Fruit fly (Drosophila melanogaster): ENCODE data around the gene CG13004.

The CG13004 gene

DNA sequence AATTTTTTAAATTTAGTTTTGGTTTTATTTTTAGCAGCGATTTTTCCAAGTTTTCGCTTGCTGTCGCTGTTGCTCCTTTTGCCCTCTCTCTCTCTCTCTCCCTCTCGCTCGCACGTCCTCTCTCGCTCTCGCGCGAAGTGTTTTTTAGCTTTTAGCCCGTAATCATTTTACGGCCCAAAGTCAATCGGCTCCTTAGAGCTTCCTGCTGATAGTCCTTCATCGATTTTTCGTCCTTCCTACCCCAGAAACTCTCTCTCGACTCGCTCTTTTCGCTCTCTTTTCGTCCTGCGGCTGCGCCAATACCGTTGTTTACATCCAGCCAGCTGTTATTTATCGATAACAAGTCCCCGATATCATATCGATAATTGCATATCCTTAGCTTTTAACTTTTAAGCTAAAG, 9.0 kb upstream of the CG13004 start, which contains the start of gene RSG7:
Gene RSG7 (minus strand): TSS at position 139 of the 400 bp plus-strand sequence.
- TF ChIP-seq Trl (optimal IDR thresholded peaks at IDR 0.05) (peak; percentile 32 to 57), Trl (GFP tag; optimal IDR thresholded peaks at IDR 0.05) (no peak), MBD-R2 (GFP tag; IDR thresholded peaks at IDR 0.05) (peak; percentile 27; the same call in 1 of the 2 replicates), cad (GFP tag; optimal IDR thresholded peaks at IDR 0.05) (no peak), ewg (GFP tag; optimal IDR thresholded peaks at IDR 0.05) (peak; percentile 89), phol (tag; optimal IDR thresholded peaks at IDR 0.05) (no peak), BEAF-32 (GFP tag; optimal IDR thresholded peaks at IDR 0.05) (peak; percentile 1), crp (GFP tag; optimal IDR thresholded peaks at IDR 0.05) (peak in 1 of 2 experiments; percentile 35), CG43689 (GFP tag; IDR thresholded peaks at IDR 0.05) (no peak), Deaf1 (tag; optimal IDR thresholded peaks at IDR 0.05) (peak; percentile 5), pzg (GFP tag; optimal IDR thresholded peaks at IDR 0.05) (peak; percentile 3), CG13287 (GFP tag; IDR thresholded peaks at IDR 0.05; ENCODE audit: partially characterized antibody) (peak; percentile 9; the same call in 1 of the 2 replicates), CG1832 (GFP tag; optimal IDR thresholded peaks at IDR 0.05) (peak; percentile 34), Dref (GFP tag; IDR thresholded peaks at IDR 0.05) (peak; percentile 42), onecut (GFP tag; IDR thresholded peaks at IDR 0.05) (peak; percentile 98), HmgD (GFP tag; optimal IDR thresholded peaks at IDR 0.05) (no peak)

DNA sequence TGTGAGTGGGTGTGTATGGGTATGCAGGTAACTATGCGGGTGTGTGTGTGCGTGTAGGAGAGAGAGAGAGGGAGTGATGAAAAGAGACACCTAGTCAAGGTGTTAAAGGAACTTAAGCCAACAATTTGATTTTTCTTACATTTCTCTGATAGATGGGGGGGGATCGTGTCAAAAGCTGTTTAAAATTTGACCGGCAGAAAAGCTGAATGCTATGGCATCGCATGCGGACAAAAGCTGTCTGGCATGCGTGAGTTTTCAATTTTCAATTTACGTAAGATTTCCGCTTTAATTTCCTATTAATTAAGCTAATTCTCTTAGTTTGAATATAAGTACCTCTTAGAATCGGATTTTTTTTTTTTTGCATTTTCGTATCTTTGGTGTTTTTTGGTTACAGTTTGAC, 4.6 kb upstream of the CG13004 start:
- TF ChIP-seq pita (GFP tag; optimal IDR thresholded peaks at IDR 0.05) (no peak), Camta (GFP tag; optimal IDR thresholded peaks at IDR 0.05) (no peak), CG2678 (tag; optimal IDR thresholded peaks at IDR 0.05) (no peak), CG11504 (tag; optimal IDR thresholded peaks at IDR 0.05) (peak; percentile 19), fd3F (GFP tag; optimal IDR thresholded peaks at IDR 0.05) (no peak), caup (GFP tag; optimal IDR thresholded peaks at IDR 0.05; ENCODE audit: severe bottlenecking) (no peak), Vsx1 (GFP tag; optimal IDR thresholded peaks at IDR 0.05) (no peak), sd (tag; optimal IDR thresholded peaks at IDR 0.05) (no peak), CG3163 (GFP tag; optimal IDR thresholded peaks at IDR 0.05) (peak; percentile 14), CG10267 (tag; optimal IDR thresholded peaks at IDR 0.05) (no peak), Adf1 (GFP tag; IDR thresholded peaks at IDR 0.05) (no peak), z (GFP tag; IDR thresholded peaks at IDR 0.05) (no peak), trem (tag; optimal IDR thresholded peaks at IDR 0.05) (no peak), Atf6 (GFP tag; IDR thresholded peaks at IDR 0.05) (no peak), slbo (GFP tag; IDR thresholded peaks at IDR 0.05) (peak; percentile 57), fd96Cb (tag; optimal IDR thresholded peaks at IDR 0.05) (no peak), jing (GFP tag; optimal IDR thresholded peaks at IDR 0.05) (no peak), CG6854 (GFP tag; optimal IDR thresholded peaks at IDR 0.05) (no peak), croc (GFP tag; conservative IDR thresholded peaks at IDR 0.05) (no peak), C15 (GFP tag; IDR thresholded peaks at IDR 0.05) (no peak), CG4282 (GFP tag; optimal IDR thresholded peaks at IDR 0.05) (no peak), crol (GFP tag; IDR thresholded peaks at IDR 0.05) (peak; percentile 41; the same call in 1 of the 2 replicates), tio (GFP tag; optimal IDR thresholded peaks at IDR 0.05) (no peak), Poxn (GFP tag; IDR thresholded peaks at IDR 0.05) (no peak), cwo (GFP tag; optimal IDR thresholded peaks at IDR 0.05) (no peak), fd64A (GFP tag; optimal IDR thresholded peaks at IDR 0.05) (no peak), CG11398 (GFP tag; optimal IDR thresholded peaks at IDR 0.05) (no peak), CTCF (GFP tag; optimal IDR thresholded peaks at IDR 0.05) (peak; percentile 56), CG4707 (GFP tag; optimal IDR thresholded peaks at IDR 0.05) (no peak), pho (GFP tag; optimal IDR thresholded peaks at IDR 0.05) (no peak), bowl (GFP tag; IDR thresholded peaks at IDR 0.05) (no peak), CG4820 (GFP tag; optimal IDR thresholded peaks at IDR 0.05) (no peak), CG16813 (GFP tag; IDR thresholded peaks at IDR 0.05; ENCODE audit: partially characterized antibody) (no peak), Nf-YA (GFP tag; IDR thresholded peaks at IDR 0.05) (no peak), NK7.1 (GFP tag; optimal IDR thresholded peaks at IDR 0.05) (no peak), dati (GFP tag; IDR thresholded peaks at IDR 0.05) (no peak)

Measured in whole organism, embryonic.